Worm (Caenorhabditis elegans) whole organism, L3 larva: ENCODE data around the gene B0432.10.

Experiments used
- ZK546.5 ChIP-seq: sonication (generic microtip); optimal IDR thresholded peaks from 2 replicates; lab custom pipeline; 2017; ENCODE audit warnings: missing biosample characterization, missing genetic modification characterization
- ama-1 ChIP-seq: fragments of 150-350 bp; optimal IDR thresholded peaks from 2 replicates; lab custom pipeline; 2018
- daf-12 ChIP-seq: fragments of 150-350 bp; optimal IDR thresholded peaks from 2 replicates; lab custom pipeline; 2014; ENCODE audit warnings: missing biosample characterization, missing genetic modification reagents, missing genetic modification characterization
- egl-27 ChIP-seq: sonication (generic microtip); optimal IDR thresholded peaks from 4 replicates; lab custom pipeline; 2017; ENCODE audit warnings: missing biosample characterization, missing genetic modification reagents, missing genetic modification characterization
- egl-5 ChIP-seq: fragments of 150-350 bp; optimal IDR thresholded peaks from 2 replicates; lab custom pipeline; 2017; ENCODE audit warnings: missing biosample characterization, missing genetic modification reagents, missing genetic modification characterization, inconsistent platforms
- elt-2 ChIP-seq: sonication (generic microtip); optimal IDR thresholded peaks from 2 replicates; lab custom pipeline; 2016; ENCODE audit warnings: missing genetic modification reagents, mild to moderate bottlenecking, missing genetic modification characterization, missing compliant biosample characterization
- fkh-10 ChIP-seq: sonication (generic microtip); optimal IDR thresholded peaks from 2 replicates; lab custom pipeline; 2017; ENCODE audit warnings: missing biosample characterization, missing genetic modification reagents, missing genetic modification characterization
- fos-1 ChIP-seq: fragments of 150-350 bp; optimal IDR thresholded peaks from 2 replicates; lab custom pipeline; 2014; ENCODE audit warnings: missing biosample characterization, missing genetic modification characterization
- hmg-11 ChIP-seq: sonication (generic microtip); optimal IDR thresholded peaks from 2 replicates; lab custom pipeline; 2016; ENCODE audit warnings: missing genetic modification characterization, missing compliant biosample characterization
- jun-1 ChIP-seq: fragments of 150-350 bp; optimal IDR thresholded peaks from 2 replicates; lab custom pipeline; 2014; ENCODE audit warnings: missing biosample characterization, missing genetic modification reagents, missing genetic modification characterization
- lin-15B ChIP-seq: fragments of 150-350 bp; optimal IDR thresholded peaks from 2 replicates; lab custom pipeline; 2014; ENCODE audit warnings: missing biosample characterization, missing genetic modification characterization
- mml-1 ChIP-seq: fragments of 150-350 bp; sonication (generic microtip); optimal IDR thresholded peaks from 3 replicates; lab custom pipeline; 2014; ENCODE audit warnings: missing biosample characterization, missing genetic modification characterization
- nhr-11 ChIP-seq: fragments of 150-350 bp; optimal IDR thresholded peaks from 2 replicates; lab custom pipeline; 2014; ENCODE audit warnings: missing biosample characterization, missing genetic modification characterization
- nhr-25 ChIP-seq: sonication (generic microtip); optimal IDR thresholded peaks from 2 replicates; lab custom pipeline; 2017; ENCODE audit warnings: missing biosample characterization, missing genetic modification characterization
- nhr-67 ChIP-seq: fragments of 150-350 bp; optimal IDR thresholded peaks from 2 replicates; lab custom pipeline; 2014; ENCODE audit warnings: missing biosample characterization, missing genetic modification characterization
- nhr-77 ChIP-seq: fragments of 150-350 bp; optimal IDR thresholded peaks from 2 replicates; lab custom pipeline; 2014; ENCODE audit warnings: missing biosample characterization, missing genetic modification characterization
- pha-4 ChIP-seq: fragments of 150-350 bp; optimal IDR thresholded peaks from 2 replicates; lab custom pipeline; 2014; ENCODE audit warnings: missing biosample characterization, missing genetic modification reagents, missing genetic modification characterization
- pqm-1 ChIP-seq: fragments of 150-350 bp; optimal IDR thresholded peaks from 2 replicates; lab custom pipeline; 2017; ENCODE audit warnings: missing biosample characterization, missing genetic modification characterization, inconsistent platforms
- skn-1 ChIP-seq: fragments of 150-350 bp; optimal IDR thresholded peaks from 2 replicates; lab custom pipeline; 2014; ENCODE audit warnings: missing biosample characterization, missing genetic modification characterization
- unc-39 ChIP-seq: sonication (generic microtip); optimal IDR thresholded peaks from 4 replicates; lab custom pipeline; 2017; ENCODE audit warnings: missing biosample characterization, missing genetic modification characterization
- unc-62 ChIP-seq: fragments of 150-350 bp; sonication (generic microtip); optimal IDR thresholded peaks from 4 replicates; lab custom pipeline; 2014; ENCODE audit warnings: missing biosample characterization, missing genetic modification reagents, missing genetic modification characterization
- zag-1 ChIP-seq: fragments of 150-350 bp; optimal IDR thresholded peaks from 2 replicates; lab custom pipeline; 2014; ENCODE audit warnings: missing biosample characterization, missing genetic modification characterization
- ztf-4 ChIP-seq: fragments of 150-350 bp; optimal IDR thresholded peaks from 2 replicates; lab custom pipeline; 2014; ENCODE audit warnings: missing biosample characterization, missing genetic modification characterization

Gene B0432.10

ce11 chrII:247736-248135 lies 38.3 kb downstream of the B0432.10 start:
- TF ChIP-seq mml-1 (tag; lab: Kevin White, UChicago) (no peak), nhr-25 (tag; lab: Kevin White, UChicago) (no peak), zag-1 (tag; lab: Kevin White, UChicago) (no peak), unc-39 (tag; lab: Kevin White, UChicago) (no peak), pha-4 (tag; lab: Kevin White, UChicago) (no peak), fkh-10 (GFP tag; lab: Kevin White, UChicago) (no peak), hmg-11 (tag; lab: Kevin White, UChicago) (no peak), egl-5 (tag; lab: Kevin White, UChicago) (no peak), nhr-67 (no peak), fos-1 (tag; lab: Kevin White, UChicago) (no peak), daf-12 (tag; lab: Kevin White, UChicago) (no peak), jun-1 (tag; lab: Kevin White, UChicago) (no peak), nhr-77 (tag; lab: Kevin White, UChicago) (no peak), ama-1 (lab: Kevin White, UChicago) (no peak), skn-1 (tag; lab: Kevin White, UChicago) (no peak), lin-15B (tag; lab: Kevin White, UChicago) (no peak), ztf-4 (tag; lab: Kevin White, UChicago) (no peak), egl-27 (tag; lab: Kevin White, UChicago) (no peak)

- TF ChIP-seq pqm-1 (tag; lab: Kevin White, UChicago) (peak; percentile 100), nhr-11 (tag; lab: Kevin White, UChicago) (no peak), skn-1 (tag; lab: Kevin White, UChicago) (peak; percentile 75), fos-1 (tag; lab: Kevin White, UChicago) (no peak), ZK546.5 (tag; lab: Kevin White, UChicago) (no peak), elt-2 (peak; percentile 92), nhr-67 (no peak)
Observed at ce11 chrII:240043-240442, 46.0 kb downstream of the B0432.10 start.

DNA sequence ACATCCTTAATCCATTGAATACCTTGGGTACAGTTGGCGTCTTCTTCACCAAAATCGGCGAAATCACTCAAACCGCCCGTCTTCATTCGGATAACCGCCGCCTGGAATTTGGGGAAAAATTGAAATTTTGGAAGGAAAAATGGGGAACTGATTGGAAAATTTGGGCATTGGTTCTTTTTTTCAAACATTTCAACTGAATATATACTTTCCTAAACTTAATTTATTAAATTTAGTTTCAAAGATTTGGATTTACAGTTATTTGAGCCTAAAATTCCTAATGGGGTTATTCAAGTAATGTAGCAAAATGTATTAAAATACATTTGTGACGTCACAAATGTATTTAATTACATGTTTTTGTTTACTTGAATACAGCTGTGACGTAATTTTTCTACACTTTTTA lies 48.4 kb downstream of the B0432.10 start, which contains the start of gene laat-1:
Gene laat-1 (minus strand): TSS at position 101 of the 400 bp plus-strand sequence.
- TF ChIP-seq elt-2: no peak
- TF ChIP-seq nhr-11 (tag; lab: Kevin White, UChicago): no peak
- no peak for TF ChIP-seq nhr-67
- no peak for TF ChIP-seq unc-62 (GFP tag; lab: Kevin White, UChicago)
- no peak for TF ChIP-seq unc-39 (tag; lab: Kevin White, UChicago)
